Fruit fly (Drosophila melanogaster) whole organism, prepupa: ENCODE measurements around the gene IP3K2.
A peak's percentile ranks its signal among the peaks of the same experiment; 100 is the strongest.

Experiments
- Blimp-1 ChIP-seq: fragments of 200-800 bp; sonication (Bioruptor generic); optimal IDR thresholded peaks from 3 replicates; lab custom pipeline; 2017; ENCODE audit warnings: missing biosample characterization, missing genetic modification characterization, mild to moderate bottlenecking, moderate library complexity, missing genetic modification reagents
- CG10631 ChIP-seq: fragments of 200-800 bp; sonication (Bioruptor generic); optimal IDR thresholded peaks from 2 replicates; lab custom pipeline; 2016; ENCODE audit warnings: missing biosample characterization, missing genetic modification characterization
- CG10669 ChIP-seq: fragments of 200-800 bp; sonication (Bioruptor generic); optimal IDR thresholded peaks from 3 replicates; lab custom pipeline; 2018; ENCODE audit warnings: missing biosample characterization, mild to moderate bottlenecking, missing genetic modification characterization, moderate library complexity
- CG11294 ChIP-seq: fragments of 200-800 bp; sonication (Bioruptor generic); IDR thresholded peaks from 2 replicates; pipeline ENCODE4 v1.3.6; 2022; ENCODE audit warnings: missing biosample characterization, missing genetic modification characterization
- CG11762 ChIP-seq: fragments of 200-800 bp; sonication (Bioruptor generic); optimal IDR thresholded peaks from 3 replicates; lab custom pipeline; 2016; ENCODE audit warnings: missing biosample characterization, missing genetic modification characterization; ENCODE audit not compliant: insufficient read depth
- CG11902 ChIP-seq: fragments of 200-800 bp; sonication (Bioruptor generic); optimal IDR thresholded peaks from 3 replicates; lab custom pipeline; 2016; ENCODE audit warnings: missing biosample characterization, missing genetic modification characterization
- CG1621 ChIP-seq: fragments of 200-800 bp; sonication (Bioruptor generic); optimal IDR thresholded peaks from 3 replicates; lab custom pipeline; 2018; ENCODE audit warnings: missing biosample characterization, mild to moderate bottlenecking, missing genetic modification characterization
- CG3032 ChIP-seq: fragments of 200-800 bp; optimal IDR thresholded peaks from 2 replicates; lab custom pipeline; 2019; ENCODE audit warnings: missing biosample characterization, mild to moderate bottlenecking, missing genetic modification characterization, moderate library complexity
- CG32006 ChIP-seq: fragments of 200-800 bp; sonication (Bioruptor generic); optimal IDR thresholded peaks from 3 replicates; lab custom pipeline; 2017; ENCODE audit warnings: missing biosample characterization, mild to moderate bottlenecking, missing genetic modification characterization
- CG34406 ChIP-seq: fragments of 200-800 bp; sonication (Bioruptor generic); optimal IDR thresholded peaks from 3 replicates; lab custom pipeline; 2016; ENCODE audit warnings: missing biosample characterization, missing genetic modification characterization
- CG3919 ChIP-seq: fragments of 200-800 bp; sonication (Bioruptor generic); optimal IDR thresholded peaks from 3 replicates; lab custom pipeline; 2016; ENCODE audit warnings: missing biosample characterization, missing genetic modification characterization
- CG4318 ChIP-seq: fragments of 200-800 bp; sonication (Bioruptor generic); optimal IDR thresholded peaks from 3 replicates; lab custom pipeline; 2017; ENCODE audit warnings: missing biosample characterization, mild to moderate bottlenecking, missing genetic modification characterization
- CG6163 ChIP-seq: fragments of 200-800 bp; sonication (Bioruptor generic); IDR thresholded peaks from 3 replicates; pipeline ENCODE4 v1.3.6; 2022; ENCODE audit warnings: missing biosample characterization, missing genetic modification characterization
- CG6792 ChIP-seq: fragments of 200-800 bp; sonication (Bioruptor generic); optimal IDR thresholded peaks from 3 replicates; lab custom pipeline; 2016; ENCODE audit warnings: missing biosample characterization, missing genetic modification characterization
- CG6808 ChIP-seq: fragments of 200-800 bp; sonication (Bioruptor generic); optimal IDR thresholded peaks from 3 replicates; lab custom pipeline; 2017; ENCODE audit warnings: missing biosample characterization, missing genetic modification characterization, mild to moderate bottlenecking, moderate library complexity, missing genetic modification reagents
- CG6854 ChIP-seq: fragments of 200-800 bp; sonication (Bioruptor generic); optimal IDR thresholded peaks from 2 replicates; lab custom pipeline; 2017; ENCODE audit warnings: missing biosample characterization, mild to moderate bottlenecking, missing genetic modification characterization
- CG7368 ChIP-seq: fragments of 200-800 bp; sonication (Bioruptor generic); optimal IDR thresholded peaks from 3 replicates; lab custom pipeline; 2016; ENCODE audit warnings: missing biosample characterization, missing genetic modification characterization
- CG8632 ChIP-seq: fragments of 200-800 bp; sonication (Bioruptor generic); optimal IDR thresholded peaks from 3 replicates; lab custom pipeline; 2016; ENCODE audit warnings: missing biosample characterization, missing genetic modification characterization
- Eip75B ChIP-seq: fragments of 200-800 bp; sonication (Bioruptor generic); optimal IDR thresholded peaks from 3 replicates; lab custom pipeline; 2016; ENCODE audit warnings: missing biosample characterization, missing genetic modification characterization
- Eip78C ChIP-seq: fragments of 200-800 bp; sonication (Bioruptor generic); peaks from one replicate; lab custom pipeline; 2016; ENCODE audit warnings: missing biosample characterization, missing genetic modification characterization
- Eip93F ChIP-seq: fragments of 200-800 bp; sonication (Bioruptor generic); optimal IDR thresholded peaks from 2 replicates; lab custom pipeline; 2016; ENCODE audit warnings: missing biosample characterization, mild to moderate bottlenecking, missing genetic modification characterization
- Ets21C ChIP-seq: fragments of 200-800 bp; sonication (Bioruptor generic); optimal IDR thresholded peaks from 3 replicates; lab custom pipeline; 2016; ENCODE audit warnings: missing biosample characterization, missing genetic modification characterization
- Gug ChIP-seq: fragments of 200-800 bp; sonication (Bioruptor generic); IDR thresholded peaks from 2 replicates; pipeline ENCODE4 v1.3.6; 2022; ENCODE audit warnings: missing biosample characterization, missing genetic modification characterization
- Hr38 ChIP-seq: sonication (Bioruptor generic); optimal IDR thresholded peaks from 2 replicates; lab custom pipeline; 2016; ENCODE audit warnings: missing biosample characterization, missing genetic modification characterization
- Hr4 ChIP-seq: fragments of 200-800 bp; sonication (Bioruptor generic); optimal IDR thresholded peaks from 3 replicates; lab custom pipeline; 2016; ENCODE audit warnings: missing biosample characterization, missing genetic modification characterization
- Lpt ChIP-seq: fragments of 200-800 bp; sonication (Bioruptor generic); optimal IDR thresholded peaks from 3 replicates; lab custom pipeline; 2016; ENCODE audit warnings: missing biosample characterization, missing genetic modification characterization
- Met ChIP-seq: fragments of 200-800 bp; sonication (Bioruptor generic); optimal IDR thresholded peaks from 3 replicates; lab custom pipeline; 2016; ENCODE audit warnings: missing biosample characterization, missing genetic modification characterization
- OdsH ChIP-seq: fragments of 200-800 bp; sonication (Bioruptor generic); optimal IDR thresholded peaks from 3 replicates; lab custom pipeline; 2016; ENCODE audit warnings: missing biosample characterization, missing genetic modification characterization
- Smox ChIP-seq: fragments of 200-800 bp; sonication (Bioruptor generic); optimal IDR thresholded peaks from 3 replicates; lab custom pipeline; 2016; ENCODE audit warnings: missing biosample characterization, missing genetic modification characterization
- Sox102F ChIP-seq: fragments of 200-800 bp; sonication (Bioruptor generic); optimal IDR thresholded peaks from 2 replicates; lab custom pipeline; 2016; ENCODE audit warnings: missing biosample characterization, mild to moderate bottlenecking, missing genetic modification characterization
- Sox15 ChIP-seq: fragments of 200-800 bp; sonication (Bioruptor generic); optimal IDR thresholded peaks from 3 replicates; lab custom pipeline; 2016; ENCODE audit warnings: missing biosample characterization, missing genetic modification characterization
- achi ChIP-seq: fragments of 200-800 bp; sonication (Bioruptor generic); optimal IDR thresholded peaks from 3 replicates; lab custom pipeline; 2016; ENCODE audit warnings: missing biosample characterization, missing genetic modification characterization
- cyc ChIP-seq: fragments of 200-800 bp; sonication (Bioruptor generic); optimal IDR thresholded peaks from 3 replicates; lab custom pipeline; 2016; ENCODE audit warnings: missing biosample characterization, missing genetic modification characterization
- dac ChIP-seq: fragments of 200-800 bp; sonication (Bioruptor generic); optimal IDR thresholded peaks from 2 replicates; lab custom pipeline; 2017; ENCODE audit warnings: missing biosample characterization, mild to moderate bottlenecking, missing genetic modification characterization
- dsx ChIP-seq: fragments of 200-800 bp; optimal IDR thresholded peaks from 3 replicates; lab custom pipeline; 2019; ENCODE audit warnings: missing biosample characterization, mild to moderate bottlenecking, missing genetic modification characterization, moderate library complexity; ENCODE audit not compliant: poor library complexity, severe bottlenecking
- esn ChIP-seq: fragments of 200-800 bp; sonication (Bioruptor generic); optimal IDR thresholded peaks from 2 replicates; lab custom pipeline; 2016; ENCODE audit warnings: missing biosample characterization, mild to moderate bottlenecking, missing genetic modification characterization, moderate library complexity
- fd59A ChIP-seq: fragments of 200-800 bp; sonication (Bioruptor generic); optimal IDR thresholded peaks from 2 replicates; lab custom pipeline; 2017; ENCODE audit warnings: missing biosample characterization, mild to moderate bottlenecking, missing genetic modification characterization, missing genetic modification reagents
- fd85E ChIP-seq: fragments of 200-800 bp; sonication (Bioruptor generic); optimal IDR thresholded peaks from 3 replicates; lab custom pipeline; 2016; ENCODE audit warnings: missing biosample characterization, missing genetic modification characterization
- fkh ChIP-seq: fragments of 200-800 bp; sonication (Bioruptor generic); optimal IDR thresholded peaks from 3 replicates; lab custom pipeline; 2017; ENCODE audit warnings: missing biosample characterization, mild to moderate bottlenecking, missing genetic modification characterization, moderate library complexity
- lz ChIP-seq: fragments of 200-800 bp; sonication (Bioruptor generic); optimal IDR thresholded peaks from 3 replicates; lab custom pipeline; 2016; ENCODE audit warnings: missing biosample characterization, missing genetic modification characterization
- net ChIP-seq: fragments of 200-800 bp; sonication (Bioruptor generic); optimal IDR thresholded peaks from 3 replicates; lab custom pipeline; 2016; ENCODE audit warnings: missing biosample characterization, missing genetic modification characterization
- pdm3 ChIP-seq: fragments of 200-800 bp; sonication (Bioruptor generic); optimal IDR thresholded peaks from 3 replicates; lab custom pipeline; 2016; ENCODE audit warnings: missing biosample characterization, missing genetic modification characterization
- spab ChIP-seq: fragments of 200-800 bp; sonication (Bioruptor generic); optimal IDR thresholded peaks from 2 replicates; lab custom pipeline; 2017; ENCODE audit warnings: missing biosample characterization, mild to moderate bottlenecking, missing genetic modification characterization, missing genetic modification reagents
- svp ChIP-seq: fragments of 200-800 bp; sonication (Bioruptor generic); peaks from one replicate; lab custom pipeline; 2016; ENCODE audit warnings: missing biosample characterization, missing genetic modification characterization
- topi ChIP-seq: fragments of 200-800 bp; sonication (Bioruptor generic); optimal IDR thresholded peaks from 3 replicates; lab custom pipeline; 2016; ENCODE audit warnings: missing biosample characterization, missing genetic modification characterization
- vri ChIP-seq: fragments of 200-800 bp; sonication (Bioruptor generic); optimal IDR thresholded peaks from 3 replicates; lab custom pipeline; 2016; ENCODE audit warnings: missing biosample characterization, mild to moderate bottlenecking, missing genetic modification characterization

Gene IP3K2

DNA sequence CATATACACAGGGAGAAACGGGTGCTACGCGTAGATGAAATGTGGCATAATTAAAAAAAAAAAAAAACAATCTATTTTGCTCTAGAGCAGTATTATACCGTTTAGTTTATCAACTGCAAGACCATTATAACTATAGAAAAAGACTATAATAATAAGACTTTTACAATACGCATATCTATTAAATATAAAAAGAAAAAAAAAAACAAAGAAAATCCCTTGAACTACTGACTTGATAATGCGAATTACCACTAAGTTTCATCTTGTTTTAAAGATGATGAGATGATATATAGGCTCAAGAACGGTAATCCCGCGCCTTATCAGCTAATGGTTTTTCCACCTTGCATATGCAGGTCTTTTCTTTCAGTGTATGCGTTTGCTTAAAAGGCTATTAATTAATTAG is 3.8 kb downstream of the IP3K2 start (continued):
- TF ChIP-seq dac (no peak), fkh (no peak), Gug (GFP tag; lab: Robert Waterston, UW) (0 out of 2 replicates have a peak, but pooled peaks have one; percentile 15), vri (GFP tag; lab: Kevin White, UChicago) (peak; percentile 9), net (GFP tag; lab: Kevin White, UChicago) (peak; percentile 28), Sox102F (GFP tag; lab: Kevin White, UChicago) (peak; percentile 17), CG34406 (GFP tag; lab: Kevin White, UChicago) (peak; percentile 56), fd85E (no peak), topi (GFP tag; lab: Kevin White, UChicago) (peak; percentile 37), Ets21C (no peak), CG6792 (peak; percentile 56), Sox15 (GFP tag; lab: Kevin White, UChicago) (no peak), CG10669 (GFP tag; lab: Kevin White, UChicago) (peak; percentile 2), Eip78C (GFP tag; lab: Kevin White, UChicago) (peak; percentile 87), CG7368 (GFP tag; lab: Kevin White, UChicago) (no peak), Hr4 (GFP tag; lab: Kevin White, UChicago) (peak; percentile 2), CG32006 (GFP tag; lab: Kevin White, UChicago) (peak; percentile 53), svp (GFP tag; lab: Kevin White, UChicago) (peak; percentile 74), esn (GFP tag; lab: Kevin White, UChicago) (peak; percentile 64), CG11294 (GFP tag; lab: Robert Waterston, UW) (no peak)

DNA sequence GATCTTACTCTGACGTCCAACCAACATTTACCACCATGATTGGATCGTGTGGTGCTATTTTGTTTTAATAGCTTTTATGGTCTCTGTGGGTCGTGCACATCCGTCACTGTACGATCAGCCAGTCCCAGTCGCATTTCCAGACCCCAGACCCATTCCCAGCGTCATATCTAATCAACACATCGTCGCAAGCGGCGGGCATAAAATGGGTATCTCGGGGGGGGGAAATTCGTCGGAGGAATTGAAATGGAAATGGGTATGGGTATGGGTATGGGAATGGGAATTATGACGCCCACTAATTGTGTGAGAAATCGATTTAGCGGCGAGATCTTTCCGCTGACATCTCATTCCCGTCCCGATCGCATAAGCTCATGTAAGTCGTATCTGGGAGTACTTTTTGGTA is 7.3 kb downstream of the IP3K2 start:
- peak; percentile 59 for TF ChIP-seq svp (GFP tag; lab: Kevin White, UChicago)
- no peak for TF ChIP-seq Hr38 (GFP tag; lab: Kevin White, UChicago)
- no peak for TF ChIP-seq CG11294 (GFP tag; lab: Robert Waterston, UW)
- TF ChIP-seq CG6163: 0 out of 3 replicates have a peak, but pooled peaks have one; percentile 21
- peak; percentile 61 for TF ChIP-seq vri (GFP tag; lab: Kevin White, UChicago)

DNA sequence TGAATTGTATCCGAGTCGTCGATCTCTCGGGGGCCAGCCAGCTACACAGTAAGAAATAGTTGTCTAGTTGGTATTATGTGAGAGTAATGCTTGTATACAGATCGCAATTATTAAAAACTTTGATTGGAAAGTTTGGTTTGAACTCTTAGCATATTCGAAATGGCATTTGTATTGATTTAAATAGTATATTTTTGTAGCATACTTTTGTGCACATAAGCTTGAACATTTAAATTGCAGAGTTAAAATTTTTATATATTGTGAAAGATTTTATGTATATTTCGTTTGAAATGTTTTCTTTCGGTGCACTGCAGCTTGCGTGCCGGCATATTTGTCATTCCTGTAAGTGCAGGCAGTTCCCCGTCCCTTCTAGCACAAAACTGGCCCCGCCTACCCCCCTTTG is 8.8 kb downstream of the IP3K2 start:
- TF ChIP-seq pdm3 (GFP tag; lab: Kevin White, UChicago): peak; percentile 61
- peak; percentile 55 for TF ChIP-seq CG6792
- TF ChIP-seq svp (GFP tag; lab: Kevin White, UChicago): peak; percentile 85
- peak; percentile 41 for TF ChIP-seq Hr4 (GFP tag; lab: Kevin White, UChicago)
- TF ChIP-seq CG11762 (GFP tag; lab: Kevin White, UChicago): peak; percentile 12
- peak; percentile 33 for TF ChIP-seq CG8632 (GFP tag; lab: Kevin White, UChicago)
- peak; percentile 45 for TF ChIP-seq CG7368 (GFP tag; lab: Kevin White, UChicago)
- TF ChIP-seq Met (GFP tag; lab: Kevin White, UChicago): peak; percentile 76
- TF ChIP-seq esn (GFP tag; lab: Kevin White, UChicago): peak; percentile 76
- TF ChIP-seq Blimp-1 (GFP tag; lab: Kevin White, UChicago): peak; percentile 33
- no peak for TF ChIP-seq Eip93F (GFP tag; lab: Kevin White, UChicago)
- TF ChIP-seq lz (GFP tag; lab: Kevin White, UChicago): peak; percentile 68
- peak; percentile 55 for TF ChIP-seq OdsH (GFP tag; lab: Kevin White, UChicago)
- TF ChIP-seq CG11902 (GFP tag; lab: Kevin White, UChicago): peak; percentile 17
- peak; percentile 28 for TF ChIP-seq vri (GFP tag; lab: Kevin White, UChicago)
- TF ChIP-seq fd85E: no peak
- TF ChIP-seq dsx (GFP tag; lab: Kevin White, UChicago): peak; percentile 63
- peak; percentile 59 for TF ChIP-seq Eip75B
- TF ChIP-seq fkh: no peak
- no peak for TF ChIP-seq Hr38 (GFP tag; lab: Kevin White, UChicago)
- TF ChIP-seq Lpt: peak; percentile 52
- peak; percentile 71 for TF ChIP-seq CG6163
- TF ChIP-seq fd59A (GFP tag; lab: Kevin White, UChicago): peak; percentile 65
- TF ChIP-seq CG10669 (GFP tag; lab: Kevin White, UChicago): peak; percentile 65
- peak; percentile 67 for TF ChIP-seq CG3032 (tag; lab: Kevin White, UChicago)
- TF ChIP-seq CG1621: peak; percentile 52
- peak; percentile 51 for TF ChIP-seq achi (GFP tag; lab: Kevin White, UChicago)
- peak; percentile 50 for TF ChIP-seq spab
- peak; percentile 56 for TF ChIP-seq CG10631 (GFP tag; lab: Kevin White, UChicago)
- peak; percentile 66 for TF ChIP-seq Smox (GFP tag; lab: Kevin White, UChicago)
- peak; percentile 49 for TF ChIP-seq Ets21C
- TF ChIP-seq net (GFP tag; lab: Kevin White, UChicago): peak; percentile 35
- peak; percentile 36 for TF ChIP-seq CG6854
- peak; percentile 66 for TF ChIP-seq CG6808 (GFP tag; lab: Kevin White, UChicago)
- peak; percentile 61 for TF ChIP-seq CG3919
- TF ChIP-seq CG4318 (GFP tag; lab: Kevin White, UChicago): peak; percentile 15
- peak; percentile 65 for TF ChIP-seq cyc (GFP tag; lab: Kevin White, UChicago)
